Worm (Caenorhabditis elegans) whole organism, mixed stage, embryonic: ENCODE data around the gene C07H6.2.

ENCODE experiments used
- elt-1 ChIP-seq: sonication (generic microtip); optimal IDR thresholded peaks from 2 replicates; lab custom pipeline; 2017; ENCODE audit warnings: missing genetic modification characterization, mild to moderate bottlenecking, missing compliant biosample characterization, antibody characterized with exemption, moderate library complexity, borderline replicate concordance; ENCODE audit not compliant: insufficient read depth
- lsy-2 ChIP-seq: fragments of 150-350 bp; optimal IDR thresholded peaks from 2 replicates; lab custom pipeline; 2014; ENCODE audit warnings: missing biosample characterization, missing genetic modification characterization
- nhr-237 ChIP-seq: fragments of 150-350 bp; optimal IDR thresholded peaks from 2 replicates; lab custom pipeline; 2014; ENCODE audit warnings: missing biosample characterization, missing genetic modification characterization
- pha-4 ChIP-seq: fragments of 150-350 bp; optimal IDR thresholded peaks from 2 replicates; lab custom pipeline; 2018; ENCODE audit warnings: missing biosample characterization, missing genetic modification reagents, missing genetic modification characterization
- snpc-4 ChIP-seq: fragments of 150-350 bp; optimal IDR thresholded peaks from 2 replicates; lab custom pipeline; 2014; ENCODE audit warnings: missing biosample characterization, missing genetic modification characterization
- ztf-11 ChIP-seq: fragments of 150-350 bp; optimal IDR thresholded peaks from 2 replicates; lab custom pipeline; 2014; ENCODE audit warnings: missing biosample characterization, missing genetic modification characterization

DNA sequence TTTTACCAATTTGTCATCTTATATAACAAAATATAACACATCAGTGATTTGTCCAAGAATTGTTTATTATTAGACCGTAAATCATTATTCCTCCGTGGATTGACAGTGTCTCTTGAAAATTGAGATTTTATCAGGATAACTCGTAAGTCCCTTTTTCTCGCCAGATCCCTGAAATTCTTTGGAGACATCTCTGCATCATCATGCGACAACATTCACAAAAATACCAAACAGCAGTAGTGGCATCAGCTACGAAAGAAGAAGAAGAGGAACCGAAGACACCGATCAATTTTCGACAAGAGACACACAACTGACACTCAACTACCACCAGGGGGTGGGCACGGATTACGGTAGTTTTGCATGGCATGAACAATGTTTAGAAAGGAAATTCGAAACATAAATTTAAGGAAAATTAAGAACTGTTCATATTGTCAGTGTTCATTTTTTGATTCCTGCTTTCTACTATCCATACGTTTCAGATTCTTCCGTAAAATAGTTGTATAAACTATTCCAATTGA, 4.1 kb downstream of the C07H6.2 start:
- TF ChIP-seq pha-4 (tag; lab: Kevin White, UChicago), result no peak
- peak; percentile 15 for TF ChIP-seq lsy-2
- no peak for TF ChIP-seq ztf-11 (tag; lab: Kevin White, UChicago)
- TF ChIP-seq elt-1 (tag; lab: Kevin White, UChicago), result peak; percentile 27
- no peak for TF ChIP-seq snpc-4 (tag; lab: Kevin White, UChicago)
- no peak for TF ChIP-seq nhr-237 (tag; lab: Kevin White, UChicago)
